Worm (Caenorhabditis elegans) whole organism, midembryonic: ENCODE results near the gene mfsd-8.

Experiments used
- T22C8.4 ChIP-seq: fragments of 200-800 bp; sonication (Bioruptor generic); IDR thresholded peaks from 2 replicates; pipeline ENCODE4 v1.3.6; 2022; ENCODE audit warnings: missing genetic modification characterization, missing compliant biosample characterization
- tab-1 ChIP-seq: fragments of 200-800 bp; sonication (Bioruptor generic); IDR thresholded peaks from 2 replicates; pipeline ENCODE4 v1.3.6; 2022; ENCODE audit warnings: missing genetic modification characterization, missing compliant biosample characterization
- ztf-23 ChIP-seq: fragments of 200-800 bp; sonication (Bioruptor generic); IDR thresholded peaks from 2 replicates; pipeline ENCODE4 v1.3.6; 2022; ENCODE audit warnings: missing genetic modification reagents, missing genetic modification characterization, missing compliant biosample characterization
- ztf-29 ChIP-seq: fragments of 200-800 bp; sonication (Bioruptor generic); IDR thresholded peaks from 2 replicates; pipeline ENCODE4 v1.3.6; 2022; ENCODE audit warnings: missing genetic modification reagents, missing genetic modification characterization, missing compliant biosample characterization

The mfsd-8 gene

ce11 chrIII:3339317-3340016 lies 57.4 kb downstream of the mfsd-8 start:
- TF ChIP-seq ztf-29 (GFP tag; lab: Robert Waterston, UW) (no peak), ztf-23 (GFP tag; lab: Robert Waterston, UW) (no peak), tab-1 (no peak), T22C8.4 (no peak)
